Worm (Caenorhabditis elegans) whole organism, L1 larva: Measurements from ENCODE around the gene srx-85.
A peak's percentile ranks its signal among the peaks of the same experiment; 100 is the strongest.

ENCODE experiments used
- C16A3.4 ChIP-seq: fragments of 150-350 bp; optimal IDR thresholded peaks from 2 replicates; lab custom pipeline; 2014; ENCODE audit warnings: missing biosample characterization, missing genetic modification characterization
- C34B4.2 ChIP-seq: sonication (generic microtip); optimal IDR thresholded peaks from 2 replicates; lab custom pipeline; 2017; ENCODE audit warnings: mild to moderate bottlenecking, missing genetic modification characterization, missing compliant biosample characterization
- Y116A8C.19 ChIP-seq: sonication (generic microtip); optimal IDR thresholded peaks from 2 replicates; lab custom pipeline; 2016; ENCODE audit warnings: missing compliant biosample characterization, missing genetic modification characterization, borderline replicate concordance
- aly-2 ChIP-seq: fragments of 150-350 bp; optimal IDR thresholded peaks from 2 replicates; lab custom pipeline; 2014; ENCODE audit warnings: missing biosample characterization, missing genetic modification characterization
- ceh-8 ChIP-seq: fragments of 200-800 bp; sonication (Bioruptor generic); optimal IDR thresholded peaks from 2 replicates; lab custom pipeline; 2018; ENCODE audit warnings: mild to moderate bottlenecking, missing genetic modification characterization, moderate library complexity, missing compliant biosample characterization
- ceh-82 ChIP-seq, 3 experiments: fragments of 150-350 bp in 1 of 3; sonication (generic microtip) in 2 of 3; optimal IDR thresholded peaks; 2 replicates each; lab custom pipeline; 2014 to 2017; ENCODE audit warnings: missing biosample characterization in 3 of 3, missing genetic modification characterization in 3 of 3
- ceh-88 ChIP-seq: fragments of 200-800 bp; sonication (Bioruptor generic); IDR thresholded peaks from 2 replicates; pipeline ENCODE4 v1.3.6; 2022; ENCODE audit warnings: missing genetic modification characterization, missing compliant biosample characterization
- ces-1 ChIP-seq: fragments of 150-350 bp; optimal IDR thresholded peaks from 2 replicates; lab custom pipeline; 2014; ENCODE audit warnings: missing biosample characterization, missing genetic modification reagents, missing genetic modification characterization
- dpl-1 ChIP-seq, 3 experiments: fragments of 150-350 bp in 2 of 3; sonication (generic microtip) in 1 of 3; optimal IDR thresholded peaks; 2 replicates each; lab custom pipeline; 2014 to 2017; ENCODE audit warnings: missing biosample characterization in 3 of 3, missing genetic modification characterization in 3 of 3, missing genetic modification reagents in 3 of 3
- efl-3 ChIP-seq: fragments of 200-800 bp; sonication (Bioruptor generic); optimal IDR thresholded peaks from 2 replicates; lab custom pipeline; 2018; ENCODE audit warnings: mild to moderate bottlenecking, missing genetic modification characterization, missing compliant biosample characterization
- elt-2 ChIP-seq: sonication (generic microtip); optimal IDR thresholded peaks from 2 replicates; lab custom pipeline; 2016; ENCODE audit warnings: missing genetic modification characterization, mild to moderate bottlenecking, inconsistent platforms, missing compliant biosample characterization, missing genetic modification reagents
- elt-3 ChIP-seq, 6 experiments: fragments of 150-350 bp in 1 of 6; sonication (generic microtip); optimal IDR thresholded peaks; 2 replicates each; lab custom pipeline; 2017 to 2018; ENCODE audit warnings: missing biosample characterization in 6 of 6, missing genetic modification characterization in 6 of 6, inconsistent platforms in 1 of 6
- ets-5 ChIP-seq: fragments of 200-800 bp; sonication (Bioruptor generic); IDR thresholded peaks from 2 replicates; pipeline ENCODE4 v1.3.6; 2022; ENCODE audit warnings: missing genetic modification characterization, missing compliant biosample characterization
- fkh-10 ChIP-seq: sonication (generic microtip); optimal IDR thresholded peaks from 2 replicates; lab custom pipeline; 2017; ENCODE audit warnings: missing biosample characterization, missing genetic modification reagents, missing genetic modification characterization
- fkh-8 ChIP-seq: sonication (generic microtip); optimal IDR thresholded peaks from 2 replicates; lab custom pipeline; 2016; ENCODE audit warnings: mild to moderate bottlenecking, missing genetic modification characterization, missing compliant biosample characterization
- grh-1 ChIP-seq: fragments of 200-800 bp; sonication (Bioruptor generic); IDR thresholded peaks from 2 replicates; pipeline ENCODE4 v1.3.6; 2022; ENCODE audit warnings: missing genetic modification reagents, missing genetic modification characterization, missing compliant biosample characterization
- hlh-4 ChIP-seq: sonication (generic microtip); optimal IDR thresholded peaks from 2 replicates; lab custom pipeline; 2016; ENCODE audit warnings: mild to moderate bottlenecking, missing genetic modification characterization, missing compliant biosample characterization
- irx-1 ChIP-seq: sonication (generic microtip); optimal IDR thresholded peaks from 2 replicates; lab custom pipeline; 2016; ENCODE audit warnings: missing genetic modification characterization, missing compliant biosample characterization
- jun-1 ChIP-seq: fragments of 150-350 bp; optimal IDR thresholded peaks from 2 replicates; lab custom pipeline; 2014; ENCODE audit warnings: missing biosample characterization, missing genetic modification reagents, missing genetic modification characterization
- lin-14 ChIP-seq: fragments of 200-800 bp; sonication (Bioruptor generic); optimal IDR thresholded peaks from 2 replicates; lab custom pipeline; 2018; ENCODE audit warnings: mild to moderate bottlenecking, missing genetic modification characterization, moderate library complexity, missing compliant biosample characterization
- lin-15B ChIP-seq: fragments of 150-350 bp; sonication (generic microtip); optimal IDR thresholded peaks from 3 replicates; lab custom pipeline; 2014; ENCODE audit warnings: missing biosample characterization, missing genetic modification characterization
- lin-35 ChIP-seq, 2 experiments: fragments of 150-350 bp; optimal IDR thresholded peaks; 2 replicates each; lab custom pipeline; 2014; ENCODE audit warnings: missing biosample characterization in 2 of 2, missing genetic modification characterization in 2 of 2, missing genetic modification reagents in 2 of 2
- lin-39 ChIP-seq: fragments of 150-350 bp; optimal IDR thresholded peaks from 2 replicates; lab custom pipeline; 2014; ENCODE audit warnings: missing biosample characterization, missing genetic modification reagents, missing genetic modification characterization
- lir-3 ChIP-seq: sonication (generic microtip); optimal IDR thresholded peaks from 2 replicates; lab custom pipeline; 2016; ENCODE audit warnings: mild to moderate bottlenecking, missing genetic modification characterization, moderate library complexity, missing compliant biosample characterization; ENCODE audit not compliant: poor library complexity
- lsy-2 ChIP-seq, 2 experiments: fragments of 150-350 bp; optimal IDR thresholded peaks; 2 replicates each; lab custom pipeline; 2014; ENCODE audit warnings: missing biosample characterization in 2 of 2, missing genetic modification characterization in 2 of 2
- mab-9 ChIP-seq: fragments of 200-800 bp; sonication (Bioruptor generic); IDR thresholded peaks from 2 replicates; pipeline ENCODE4 v1.3.6; 2022; ENCODE audit warnings: missing genetic modification reagents, missing genetic modification characterization, missing compliant biosample characterization
- mdl-1 ChIP-seq, 2 experiments: fragments of 150-350 bp; optimal IDR thresholded peaks; 2 replicates each; lab custom pipeline; 2014 to 2017; ENCODE audit warnings: missing biosample characterization in 2 of 2, missing genetic modification characterization in 2 of 2, inconsistent platforms in 1 of 2
- mef-2 ChIP-seq: fragments of 150-350 bp; optimal IDR thresholded peaks from 2 replicates; lab custom pipeline; 2014; ENCODE audit warnings: missing biosample characterization, missing genetic modification characterization
- mep-1 ChIP-seq: fragments of 150-350 bp; optimal IDR thresholded peaks from 2 replicates; lab custom pipeline; 2014; ENCODE audit warnings: missing biosample characterization, missing genetic modification characterization
- nhr-11 ChIP-seq: fragments of 150-350 bp; optimal IDR thresholded peaks from 2 replicates; lab custom pipeline; 2014; ENCODE audit warnings: missing biosample characterization, missing genetic modification characterization
- nhr-19 ChIP-seq: fragments of 200-800 bp; sonication (Bioruptor generic); conservative IDR thresholded peaks from 2 replicates; pipeline ENCODE4 v1.3.6; 2022; ENCODE audit warnings: missing genetic modification characterization, missing compliant biosample characterization
- nhr-20 ChIP-seq: sonication (generic microtip); optimal IDR thresholded peaks from 2 replicates; lab custom pipeline; 2016; ENCODE audit warnings: mild to moderate bottlenecking, missing genetic modification characterization, missing compliant biosample characterization
- nhr-237 ChIP-seq: fragments of 150-350 bp; optimal IDR thresholded peaks from 2 replicates; lab custom pipeline; 2014; ENCODE audit warnings: missing biosample characterization, missing genetic modification characterization
- nhr-28 ChIP-seq: fragments of 150-350 bp; optimal IDR thresholded peaks from 2 replicates; lab custom pipeline; 2014; ENCODE audit warnings: missing biosample characterization, missing genetic modification characterization
- nhr-76 ChIP-seq: sonication (generic microtip); optimal IDR thresholded peaks from 2 replicates; lab custom pipeline; 2017; ENCODE audit warnings: missing biosample characterization, missing genetic modification characterization
- nhr-84 ChIP-seq: sonication (generic microtip); optimal IDR thresholded peaks from 2 replicates; lab custom pipeline; 2017; ENCODE audit warnings: missing biosample characterization, missing genetic modification characterization
- nhr-85 ChIP-seq: sonication (generic microtip); peaks from one replicate; lab custom pipeline; 2016; ENCODE audit warnings: missing genetic modification characterization, inconsistent platforms, missing compliant biosample characterization
- nhr-90 ChIP-seq: sonication (generic microtip); optimal IDR thresholded peaks from 2 replicates; lab custom pipeline; 2016; ENCODE audit warnings: mild to moderate bottlenecking, missing genetic modification characterization, missing compliant biosample characterization; ENCODE audit not compliant: poor library complexity
- pag-3 ChIP-seq: sonication (generic microtip); optimal IDR thresholded peaks from 2 replicates; lab custom pipeline; 2017; ENCODE audit warnings: missing genetic modification characterization, mild to moderate bottlenecking, missing compliant biosample characterization, antibody characterized with exemption, borderline replicate concordance; ENCODE audit not compliant: insufficient read depth
- pax-3 ChIP-seq: fragments of 200-800 bp; sonication (Bioruptor generic); optimal IDR thresholded peaks from 2 replicates; lab custom pipeline; 2018; ENCODE audit warnings: mild to moderate bottlenecking, missing genetic modification characterization, moderate library complexity, missing compliant biosample characterization
- rnt-1 ChIP-seq: sonication (generic microtip); optimal IDR thresholded peaks from 2 replicates; lab custom pipeline; 2016; ENCODE audit warnings: mild to moderate bottlenecking, missing genetic modification characterization, moderate library complexity, missing compliant biosample characterization
- skn-1 ChIP-seq: fragments of 150-350 bp; optimal IDR thresholded peaks from 2 replicates; lab custom pipeline; 2014; ENCODE audit warnings: missing biosample characterization, missing genetic modification characterization
- snpc-4 ChIP-seq: fragments of 150-350 bp; optimal IDR thresholded peaks from 2 replicates; lab custom pipeline; 2014; ENCODE audit warnings: missing biosample characterization, missing genetic modification characterization
- sptf-1 ChIP-seq: fragments of 150-350 bp; optimal IDR thresholded peaks from 2 replicates; lab custom pipeline; 2014; ENCODE audit warnings: missing biosample characterization, missing genetic modification characterization
- swsn-7 ChIP-seq: sonication (generic microtip); optimal IDR thresholded peaks from 2 replicates; lab custom pipeline; 2016; ENCODE audit warnings: missing genetic modification characterization, missing compliant biosample characterization
- tbx-2 ChIP-seq: sonication (generic microtip); optimal IDR thresholded peaks from 2 replicates; lab custom pipeline; 2016; ENCODE audit warnings: missing genetic modification characterization, missing compliant biosample characterization
- tlp-1 ChIP-seq: fragments of 150-350 bp; optimal IDR thresholded peaks from 2 replicates; lab custom pipeline; 2014; ENCODE audit warnings: missing biosample characterization, missing genetic modification characterization
- unc-130 ChIP-seq: fragments of 150-350 bp; optimal IDR thresholded peaks from 2 replicates; lab custom pipeline; 2017; ENCODE audit warnings: missing biosample characterization, missing genetic modification characterization, inconsistent platforms
- unc-86 ChIP-seq: sonication (generic microtip); optimal IDR thresholded peaks from 2 replicates; lab custom pipeline; 2016; ENCODE audit warnings: missing genetic modification characterization, missing compliant biosample characterization
- unc-98 ChIP-seq: fragments of 200-800 bp; sonication (Bioruptor generic); IDR thresholded peaks from 2 replicates; pipeline ENCODE4 v1.3.6; 2022; ENCODE audit warnings: missing genetic modification characterization, missing compliant biosample characterization
- ztf-4 ChIP-seq: fragments of 150-350 bp; optimal IDR thresholded peaks from 2 replicates; lab custom pipeline; 2014; ENCODE audit warnings: missing biosample characterization, missing genetic modification characterization

srx-85 gene

DNA sequence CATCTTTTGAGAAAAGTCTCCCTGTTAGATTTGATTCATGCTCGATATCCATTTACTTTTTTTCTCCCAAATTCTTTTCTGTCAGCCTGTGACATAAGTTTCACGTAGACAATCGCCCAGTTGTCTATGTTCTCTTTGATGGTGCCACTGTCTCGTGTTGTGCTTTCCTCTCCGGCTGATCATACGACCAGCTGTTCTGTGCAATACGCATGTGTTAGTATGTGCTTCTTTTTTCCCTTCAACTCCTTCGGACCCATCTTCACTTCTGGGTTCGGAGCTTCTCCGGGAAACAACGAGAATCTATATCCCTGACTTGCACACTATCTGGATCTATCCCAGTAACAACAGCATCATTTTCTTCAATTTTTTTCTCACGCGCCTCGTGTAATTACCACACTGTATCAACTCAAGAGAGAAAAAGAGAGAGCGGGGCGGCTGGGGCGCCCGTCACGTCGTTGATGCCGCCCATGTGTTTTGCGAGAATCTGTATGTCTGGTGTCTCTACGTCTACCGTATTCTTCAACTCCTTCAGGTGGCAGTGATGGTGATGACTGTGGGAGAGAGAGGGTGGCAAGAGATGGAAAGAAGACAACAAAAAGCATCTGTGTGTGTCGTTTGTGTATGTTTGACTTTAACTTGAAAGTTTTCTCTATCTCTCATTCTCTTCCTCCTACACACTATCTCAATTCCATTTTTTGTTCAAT lies 20.5 kb upstream of the srx-85 start (continued):
- TF ChIP-seq lir-3 (tag; lab: Kevin White, UChicago) (peak; percentile 29), ztf-4 (tag; lab: Kevin White, UChicago) (peak; percentile 2), lin-39 (peak; percentile 44), ces-1 (GFP tag; lab: Kevin White, UChicago) (no peak), ceh-82 (tag; optimal IDR thresholded peaks at IDR 0.05; lab: Kevin White, UChicago) (peak in 1 of 3 experiments; percentile 50), lsy-2 (tag; optimal IDR thresholded peaks at IDR 0.05; lab: Kevin White, UChicago) (peak; percentile 67 to 92), C34B4.2 (tag; lab: Kevin White, UChicago) (no peak), nhr-20 (peak; percentile 97), nhr-19 (GFP tag; lab: Robert Waterston, UW) (peak; percentile 84), nhr-237 (tag; lab: Kevin White, UChicago) (peak; percentile 35), tlp-1 (no peak), nhr-85 (tag; lab: Kevin White, UChicago) (peak; percentile 99), mab-9 (no peak), mep-1 (tag; lab: Kevin White, UChicago) (peak; percentile 74), C16A3.4 (tag; lab: Kevin White, UChicago) (peak; percentile 83), aly-2 (tag; lab: Kevin White, UChicago) (no peak), snpc-4 (peak; percentile 36), unc-86 (tag; lab: Kevin White, UChicago) (no peak), fkh-8 (no peak), mdl-1 (tag; optimal IDR thresholded peaks at IDR 0.05; lab: Kevin White, UChicago) (peak; percentile 53 to 96), mef-2 (peak; percentile 24), nhr-28 (no peak), fkh-10 (no peak), nhr-11 (tag; lab: Kevin White, UChicago) (peak; percentile 30), pag-3 (tag; lab: Kevin White, UChicago) (peak; percentile 38), ceh-8 (GFP tag; lab: Kevin White, UChicago) (no peak), irx-1 (tag; lab: Kevin White, UChicago) (peak; percentile 54), grh-1 (peak; percentile 77), ets-5 (GFP tag; lab: Robert Waterston, UW) (no peak), Y116A8C.19 (tag; lab: Kevin White, UChicago) (no peak), rnt-1 (tag; lab: Kevin White, UChicago) (peak; percentile 79), lin-35 (GFP tag; optimal IDR thresholded peaks at IDR 0.05; lab: Kevin White, UChicago) (peak; percentile 53 to 78), dpl-1 (GFP tag; optimal IDR thresholded peaks at IDR 0.05; lab: Kevin White, UChicago) (peak; percentile 19 to 55 (median 25)), efl-3 (GFP tag; lab: Kevin White, UChicago) (no peak), elt-2 (tag; lab: Kevin White, UChicago) (peak; percentile 74), elt-3 (tag; optimal IDR thresholded peaks at IDR 0.05; lab: Kevin White, UChicago) (peak in 5 of 6 experiments; percentile 23 to 82 (median 69)), swsn-7 (peak; percentile 81), unc-130 (tag; lab: Kevin White, UChicago) (peak; percentile 89), pax-3 (tag; lab: Kevin White, UChicago) (no peak), jun-1 (peak; percentile 58), nhr-84 (tag; lab: Kevin White, UChicago) (no peak), nhr-90 (tag; lab: Kevin White, UChicago) (peak; percentile 88), ceh-88 (GFP tag; lab: Robert Waterston, UW) (0 out of 2 replicates have a peak, but pooled peaks have one; percentile 23), lin-15B (tag; lab: Kevin White, UChicago) (no peak), skn-1 (peak; percentile 62), unc-98 (GFP tag; lab: Robert Waterston, UW) (no peak; the same call in 1 of the 2 replicates), tbx-2 (peak; percentile 91), sptf-1 (tag; lab: Kevin White, UChicago) (no peak), nhr-76 (tag; lab: Kevin White, UChicago) (no peak), hlh-4 (tag; lab: Kevin White, UChicago) (no peak), lin-14 (GFP tag; lab: Kevin White, UChicago) (peak; percentile 97)
